Worm (Caenorhabditis elegans) whole organism, young adult: ENCODE results near the gene M04D8.8.

Source experiments
- B0019.2 ChIP-seq: fragments of 200-800 bp; sonication (Bioruptor generic); conservative IDR thresholded peaks from 2 replicates; pipeline ENCODE4 v1.3.6; 2022; ENCODE audit warnings: missing genetic modification reagents, missing genetic modification characterization, missing compliant biosample characterization
- B0261.1 ChIP-seq: sonication (generic microtip); optimal IDR thresholded peaks from 2 replicates; lab custom pipeline; 2016; ENCODE audit warnings: mild to moderate bottlenecking, missing genetic modification characterization, moderate library complexity, missing compliant biosample characterization
- C06A6.2 ChIP-seq: fragments of 200-800 bp; sonication (Bioruptor generic); conservative IDR thresholded peaks from 2 replicates; pipeline ENCODE4 v1.3.6; 2022; ENCODE audit warnings: missing genetic modification characterization, missing compliant biosample characterization
- C17E4.6 ChIP-seq: fragments of 200-800 bp; sonication (Bioruptor generic); IDR thresholded peaks from 2 replicates; pipeline ENCODE4 v1.3.6; 2022; ENCODE audit warnings: missing genetic modification reagents, missing genetic modification characterization, missing compliant biosample characterization
- F10E7.11 ChIP-seq: sonication (generic microtip); optimal IDR thresholded peaks from 2 replicates; lab custom pipeline; 2017; ENCODE audit warnings: mild to moderate bottlenecking, missing genetic modification characterization, moderate library complexity, missing compliant biosample characterization
- F23B12.7 ChIP-seq: sonication (generic microtip); optimal IDR thresholded peaks from 2 replicates; lab custom pipeline; 2017; ENCODE audit warnings: missing genetic modification characterization, mild to moderate bottlenecking, missing compliant biosample characterization, antibody characterized with exemption, moderate library complexity; ENCODE audit not compliant: insufficient read depth
- Y53G8AR.9 ChIP-seq: fragments of 200-800 bp; sonication (Bioruptor generic); conservative IDR thresholded peaks from 2 replicates; pipeline ENCODE4 v1.3.6; 2022; ENCODE audit warnings: missing genetic modification reagents, missing genetic modification characterization, missing compliant biosample characterization
- Y95B8A.8 ChIP-seq: fragments of 200-800 bp; sonication (Bioruptor generic); IDR thresholded peaks from 2 replicates; pipeline ENCODE4 v1.3.6; 2022; ENCODE audit warnings: missing genetic modification reagents, missing genetic modification characterization, missing compliant biosample characterization
- ZK185.1 ChIP-seq: sonication (generic microtip); optimal IDR thresholded peaks from 2 replicates; lab custom pipeline; 2016; ENCODE audit warnings: mild to moderate bottlenecking, missing genetic modification characterization, missing compliant biosample characterization; ENCODE audit not compliant: poor library complexity, severe bottlenecking
- ama-1 ChIP-seq, 3 experiments: fragments of 150-350 bp in 1 of 3; sonication (generic microtip) in 2 of 3; optimal IDR thresholded peaks; 2 replicates each; lab custom pipeline; 2014 to 2018; ENCODE audit warnings: missing biosample characterization in 2 of 3, missing genetic modification characterization in 2 of 3, missing genetic modification reagents in 2 of 3
- attf-6 ChIP-seq: fragments of 200-800 bp; sonication (Bioruptor generic); IDR thresholded peaks from 2 replicates; pipeline ENCODE4 v1.3.6; 2022; ENCODE audit warnings: missing genetic modification reagents, missing genetic modification characterization, missing compliant biosample characterization
- ccch-3 ChIP-seq: fragments of 200-800 bp; sonication (Bioruptor generic); optimal IDR thresholded peaks from 2 replicates; lab custom pipeline; 2018; ENCODE audit warnings: mild to moderate bottlenecking, missing genetic modification characterization, missing compliant biosample characterization
- cebp-1 ChIP-seq, 2 experiments: fragments of 200-800 bp in 1 of 2; sonication (Bioruptor generic) in 1 of 2; sonication (generic microtip) in 1 of 2; IDR thresholded peaks in 1 of 2; optimal IDR thresholded peaks in 1 of 2; 2 replicates each; pipeline versions ENCODE4 v1.3.6 to Lab custom; 2017 to 2022; ENCODE audit warnings: missing compliant biosample characterization in 2 of 2, missing genetic modification characterization in 2 of 2, mild to moderate bottlenecking in 1 of 2, missing genetic modification reagents in 1 of 2, moderate library complexity in 1 of 2
- ceh-27 ChIP-seq: fragments of 200-800 bp; sonication (Bioruptor generic); optimal IDR thresholded peaks from 2 replicates; lab custom pipeline; 2018; ENCODE audit warnings: mild to moderate bottlenecking, missing genetic modification characterization, moderate library complexity, missing compliant biosample characterization
- ceh-91 ChIP-seq: fragments of 200-800 bp; sonication (Bioruptor generic); IDR thresholded peaks from 2 replicates; pipeline ENCODE4 v1.3.6; 2022; ENCODE audit warnings: missing genetic modification reagents, missing genetic modification characterization, missing compliant biosample characterization
- dpff-1 ChIP-seq: sonication (generic microtip); optimal IDR thresholded peaks from 2 replicates; lab custom pipeline; 2017; ENCODE audit warnings: mild to moderate bottlenecking, missing genetic modification characterization, missing compliant biosample characterization
- egl-18 ChIP-seq: fragments of 200-800 bp; sonication (Bioruptor generic); IDR thresholded peaks from 2 replicates; pipeline ENCODE4 v1.3.6; 2022; ENCODE audit warnings: missing genetic modification reagents, missing genetic modification characterization, missing compliant biosample characterization
- ekl-4 ChIP-seq: fragments of 200-800 bp; sonication (Bioruptor generic); IDR thresholded peaks from 2 replicates; pipeline ENCODE4 v1.3.6; 2022; ENCODE audit warnings: missing genetic modification reagents, missing genetic modification characterization, missing compliant biosample characterization
- lag-1 ChIP-seq: fragments of 200-800 bp; sonication (Bioruptor generic); IDR thresholded peaks from 2 replicates; pipeline ENCODE4 v1.3.6; 2022; ENCODE audit warnings: missing genetic modification reagents, missing genetic modification characterization, missing compliant biosample characterization
- let-526 ChIP-seq: fragments of 200-800 bp; sonication (Bioruptor generic); IDR thresholded peaks from 2 replicates; pipeline ENCODE4 v1.3.6; 2022; ENCODE audit warnings: missing genetic modification reagents, missing genetic modification characterization, missing compliant biosample characterization
- let-607 ChIP-seq, 2 experiments: fragments of 200-800 bp in 1 of 2; sonication (Bioruptor generic) in 1 of 2; sonication (generic microtip) in 1 of 2; optimal IDR thresholded peaks; 2 replicates each; lab custom pipeline; 2016 to 2018; ENCODE audit warnings: mild to moderate bottlenecking in 2 of 2, missing compliant biosample characterization in 2 of 2, missing genetic modification characterization in 2 of 2, moderate library complexity in 2 of 2, missing genotype in 1 of 2
- lin-40 ChIP-seq: sonication (generic microtip); optimal IDR thresholded peaks from 2 replicates; lab custom pipeline; 2016; ENCODE audit warnings: missing genetic modification characterization, mild to moderate bottlenecking, missing compliant biosample characterization, missing genotype, missing genetic modification reagents
- lin-54 ChIP-seq: fragments of 200-800 bp; sonication (Bioruptor generic); optimal IDR thresholded peaks from 2 replicates; lab custom pipeline; 2018; ENCODE audit warnings: mild to moderate bottlenecking, missing genetic modification characterization, missing compliant biosample characterization
- lir-1 ChIP-seq: fragments of 200-800 bp; sonication (Bioruptor generic); conservative IDR thresholded peaks from 2 replicates; pipeline ENCODE4 v1.3.6; 2022; ENCODE audit warnings: missing genetic modification reagents, missing genetic modification characterization, missing compliant biosample characterization
- nfyb-1 ChIP-seq: fragments of 200-800 bp; sonication (Bioruptor generic); IDR thresholded peaks from 2 replicates; pipeline ENCODE4 v1.3.6; 2022; ENCODE audit warnings: missing genetic modification reagents, missing genetic modification characterization, missing compliant biosample characterization
- nhr-179 ChIP-seq: sonication (generic microtip); optimal IDR thresholded peaks from 2 replicates; lab custom pipeline; 2016; ENCODE audit warnings: mild to moderate bottlenecking, missing genetic modification characterization, missing compliant biosample characterization
- nhr-90 ChIP-seq: sonication (generic microtip); optimal IDR thresholded peaks from 2 replicates; lab custom pipeline; 2016; ENCODE audit warnings: missing genotype, mild to moderate bottlenecking, missing genetic modification characterization, missing compliant biosample characterization
- pbrm-1 ChIP-seq: fragments of 200-800 bp; sonication (Bioruptor generic); IDR thresholded peaks from 2 replicates; pipeline ENCODE4 v1.3.6; 2022; ENCODE audit warnings: missing genetic modification reagents, missing genetic modification characterization, missing compliant biosample characterization
- rcor-1 ChIP-seq: fragments of 200-800 bp; sonication (Bioruptor generic); IDR thresholded peaks from 2 replicates; pipeline ENCODE4 v1.3.6; 2022; ENCODE audit warnings: missing genetic modification reagents, missing genetic modification characterization, missing compliant biosample characterization
- rpc-1 ChIP-seq, 2 experiments: fragments of 150-350 bp in 1 of 2; sonication (generic microtip) in 1 of 2; optimal IDR thresholded peaks; 2 replicates each; lab custom pipeline; 2014 to 2018; ENCODE audit warnings: missing biosample characterization in 1 of 2, missing genetic modification characterization in 1 of 2, missing genetic modification reagents in 1 of 2, missing genotype in 1 of 2
- snpc-3.4 ChIP-seq: sonication (generic microtip); optimal IDR thresholded peaks from 2 replicates; lab custom pipeline; 2017; ENCODE audit warnings: missing genetic modification characterization, mild to moderate bottlenecking, missing compliant biosample characterization, antibody characterized with exemption, moderate library complexity, missing genotype, missing genetic modification reagents
- snpc-4 ChIP-seq, 5 experiments: fragments of 150-350 bp in 1 of 5; sonication (generic microtip) in 4 of 5; optimal IDR thresholded peaks; 2 replicates each; lab custom pipeline; 2014 to 2018; ENCODE audit warnings: missing genetic modification characterization in 5 of 5, missing biosample characterization in 3 of 5, antibody characterized with exemption in 2 of 5, mild to moderate bottlenecking in 2 of 5, missing compliant biosample characterization in 2 of 5, missing genotype in 2 of 5, moderate library complexity in 2 of 5, missing genetic modification reagents in 1 of 5
- somi-1 ChIP-seq: fragments of 200-800 bp; sonication (Bioruptor generic); optimal IDR thresholded peaks from 2 replicates; lab custom pipeline; 2018; ENCODE audit warnings: mild to moderate bottlenecking, missing genetic modification characterization, missing compliant biosample characterization
- sptf-2 ChIP-seq: fragments of 200-800 bp; sonication (Bioruptor generic); optimal IDR thresholded peaks from 2 replicates; lab custom pipeline; 2018; ENCODE audit warnings: mild to moderate bottlenecking, missing genetic modification characterization, missing compliant biosample characterization
- zim-3 ChIP-seq: sonication (generic microtip); optimal IDR thresholded peaks from 2 replicates; lab custom pipeline; 2017; ENCODE audit warnings: mild to moderate bottlenecking, missing genetic modification characterization, moderate library complexity, missing compliant biosample characterization

M04D8.8 gene

ce11 chrIII:10033881-10034280 lies at the start of gene M04D8.8:
M04D8.8 (plus strand) TSS chrIII:10034181.
- no peak for TF ChIP-seq dpff-1 (tag; lab: Kevin White, UChicago)
- TF ChIP-seq ama-1 (optimal IDR thresholded peaks at IDR 0.05; lab: Kevin White, UChicago) = no peak
- TF ChIP-seq ama-1 (GFP tag; optimal IDR thresholded peaks at IDR 0.05; lab: Kevin White, UChicago) = no peak
- TF ChIP-seq B0261.1 (tag; lab: Kevin White, UChicago) = no peak
- no peak for TF ChIP-seq lin-54 (GFP tag; lab: Kevin White, UChicago)
- TF ChIP-seq, all 124 proteins: peak for 0

- TF ChIP-seq ccch-3 (GFP tag; lab: Kevin White, UChicago) (no peak), C06A6.2 (no peak), Y95B8A.8 (GFP tag; lab: Robert Waterston, UW) (no peak), B0019.2 (no peak), egl-18 (GFP tag; lab: Robert Waterston, UW) (no peak), ama-1 (optimal IDR thresholded peaks at IDR 0.05; lab: Kevin White, UChicago) (no peak), ama-1 (GFP tag; optimal IDR thresholded peaks at IDR 0.05; lab: Kevin White, UChicago) (no peak), sptf-2 (GFP tag; lab: Kevin White, UChicago) (no peak), nhr-179 (no peak), snpc-3.4 (no peak), ceh-91 (GFP tag; lab: Robert Waterston, UW) (no peak), rpc-1 (optimal IDR thresholded peaks at IDR 0.05; lab: Kevin White, UChicago) (no peak), rpc-1 (tag; optimal IDR thresholded peaks at IDR 0.05; lab: Kevin White, UChicago) (no peak)
- TF ChIP-seq, all 124 proteins: peak for 0
Observed at ce11 chrIII:9984604-9985003, 49.4 kb upstream of the M04D8.8 start.

- TF ChIP-seq somi-1 (GFP tag; lab: Kevin White, UChicago) = no peak
- TF ChIP-seq B0019.2 = no peak
- TF ChIP-seq B0261.1 (tag; lab: Kevin White, UChicago) = no peak
- no peak for TF ChIP-seq let-526 (GFP tag; lab: Robert Waterston, UW)
- no peak for TF ChIP-seq C17E4.6 (GFP tag; lab: Robert Waterston, UW)
- TF ChIP-seq zim-3 (tag; lab: Kevin White, UChicago) = no peak
- no peak for TF ChIP-seq snpc-4 (GFP tag; optimal IDR thresholded peaks at IDR 0.05; lab: Kevin White, UChicago)
- no peak for TF ChIP-seq snpc-4 (tag; optimal IDR thresholded peaks at IDR 0.05; lab: Kevin White, UChicago)
- TF ChIP-seq Y53G8AR.9 (GFP tag; lab: Robert Waterston, UW) = no peak
- TF ChIP-seq attf-6 = no peak
- TF ChIP-seq, all 124 proteins: peak for 0
Observed at ce11 chrIII:9985542-9985941, 48.4 kb upstream of the M04D8.8 start.

- TF ChIP-seq F10E7.11 (tag; lab: Kevin White, UChicago) (no peak), ccch-3 (GFP tag; lab: Kevin White, UChicago) (no peak), ekl-4 (no peak), cebp-1 (GFP tag; IDR thresholded peaks at IDR 0.05; lab: Robert Waterston, UW) (no peak), cebp-1 (tag; optimal IDR thresholded peaks at IDR 0.05; lab: Kevin White, UChicago) (no peak), F23B12.7 (tag; lab: Kevin White, UChicago) (no peak), pbrm-1 (GFP tag; lab: Robert Waterston, UW) (no peak), ceh-27 (GFP tag; lab: Kevin White, UChicago) (no peak), lag-1 (no peak), rcor-1 (GFP tag; lab: Robert Waterston, UW) (no peak), dpff-1 (tag; lab: Kevin White, UChicago) (no peak), lin-40 (tag; lab: Kevin White, UChicago) (no peak), C17E4.6 (GFP tag; lab: Robert Waterston, UW) (no peak), lin-54 (GFP tag; lab: Kevin White, UChicago) (no peak), nhr-90 (no peak), lir-1 (no peak), let-526 (GFP tag; lab: Robert Waterston, UW) (no peak), nfyb-1 (GFP tag; lab: Robert Waterston, UW) (no peak), ZK185.1 (tag; lab: Kevin White, UChicago) (no peak), let-607 (tag; optimal IDR thresholded peaks at IDR 0.05; lab: Kevin White, UChicago) (no peak), Y95B8A.8 (GFP tag; lab: Robert Waterston, UW) (no peak)
- TF ChIP-seq, all 124 proteins: peak for 0
Observed at ce11 chrIII:9986827-9987429, 47.1 kb upstream of the M04D8.8 start, which contains the start of gene C05B5.12. C05B5.12 (plus strand) TSS chrIII:9987379.
